Worm (Caenorhabditis elegans) whole organism, L2 larva: ENCODE measurements around the gene mbk-2.

Experiments
- aly-2 ChIP-seq: fragments of 150-350 bp; optimal IDR thresholded peaks from 2 replicates; lab custom pipeline; 2014; ENCODE audit warnings: missing biosample characterization, missing genetic modification characterization
- lin-39 ChIP-seq: fragments of 150-350 bp; optimal IDR thresholded peaks from 2 replicates; lab custom pipeline; 2014; ENCODE audit warnings: missing biosample characterization, missing genetic modification reagents, missing genetic modification characterization
- ztf-11 ChIP-seq: sonication (generic microtip); optimal IDR thresholded peaks from 2 replicates; lab custom pipeline; 2017; ENCODE audit warnings: missing biosample characterization, missing genetic modification characterization

ce11 chrIV:12962564-12962963 lies 46.4 kb upstream of the mbk-2 start, which contains the start of gene F55G11.8:
- TF ChIP-seq aly-2 (no peak), lin-39 (tag; lab: Kevin White, UChicago) (no peak), ztf-11 (no peak)
